Worm (Caenorhabditis elegans): ENCODE measurements around the gene trcs-1.

Gene trcs-1

DNA sequence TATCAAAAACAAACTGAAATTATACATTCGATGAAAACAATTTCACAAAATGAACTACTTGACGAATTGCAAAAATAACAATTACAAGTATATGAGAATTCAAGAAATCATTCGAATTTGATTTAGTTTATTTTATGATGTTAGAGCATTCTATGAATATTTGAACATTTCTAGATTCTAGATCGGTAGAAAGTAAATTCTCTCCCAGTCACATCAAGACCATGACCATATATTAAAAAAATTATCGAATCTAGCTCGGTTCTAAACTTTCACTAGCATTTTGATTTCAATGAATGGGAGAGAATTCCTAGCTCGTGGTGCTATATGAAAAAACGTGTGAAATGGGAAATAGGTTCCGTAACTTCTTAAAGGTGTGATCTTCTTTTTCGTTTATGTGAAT is 4.3 kb downstream of the trcs-1 start:
- no peak for TF ChIP-seq F13H6.1 (tag; optimal IDR thresholded peaks at IDR 0.05)
- no peak for TF ChIP-seq C34F6.9 (tag; optimal IDR thresholded peaks at IDR 0.05)
- no peak for TF ChIP-seq nhr-129 (tag; optimal IDR thresholded peaks at IDR 0.05)
- no peak for TF ChIP-seq ama-1 (optimal IDR thresholded peaks at IDR 0.05)
- no peak for TF ChIP-seq blmp-1 (tag; optimal IDR thresholded peaks at IDR 0.05; ENCODE audit: insufficient read depth)
- TF ChIP-seq sma-9 (GFP tag; optimal IDR thresholded peaks at IDR 0.05): no peak
- TF ChIP-seq sma-9 (tag; optimal IDR thresholded peaks at IDR 0.05): no peak
- no peak for TF ChIP-seq mbf-1 (tag; optimal IDR thresholded peaks at IDR 0.05)
- TF ChIP-seq Y55F3AM.14 (GFP tag; optimal IDR thresholded peaks at IDR 0.05): no peak

DNA sequence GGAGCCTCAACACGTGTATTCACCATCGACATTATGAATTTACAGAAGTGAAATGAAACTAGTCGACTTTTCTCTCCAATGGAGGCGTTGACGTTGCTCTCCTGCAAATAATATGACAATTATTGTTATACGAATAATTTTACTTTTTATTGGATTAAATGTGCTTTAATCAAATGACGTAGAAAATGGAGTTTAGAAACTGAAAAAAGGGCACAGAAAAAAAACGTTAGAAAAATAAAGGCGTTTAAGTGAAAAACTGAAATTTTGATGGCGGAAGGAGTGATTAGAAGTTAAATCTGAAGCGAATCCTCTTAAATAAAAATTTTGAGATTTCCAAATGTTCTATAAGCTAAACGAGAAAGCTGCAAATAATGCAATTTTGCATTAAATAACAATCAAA is 8.6 kb downstream of the trcs-1 start, which contains the start of gene npr-2:
TSS of gene npr-2 (minus strand) at position 101 of the 400 bp plus-strand sequence.
- TF ChIP-seq ceh-16 (tag; optimal IDR thresholded peaks at IDR 0.05): no peak
- no peak for TF ChIP-seq elt-3 (tag; optimal IDR thresholded peaks at IDR 0.05)
- TF ChIP-seq nhr-77 (tag; optimal IDR thresholded peaks at IDR 0.05): no peak
- no peak for TF ChIP-seq ztf-1 (GFP tag; conservative IDR thresholded peaks at IDR 0.05)
- no peak for TF ChIP-seq alr-1 (tag; optimal IDR thresholded peaks at IDR 0.05)
- no peak for TF ChIP-seq mbf-1 (tag; optimal IDR thresholded peaks at IDR 0.05)
- no peak for TF ChIP-seq ztf-4 (tag; optimal IDR thresholded peaks at IDR 0.05)
- no peak for TF ChIP-seq C34F6.9 (tag; optimal IDR thresholded peaks at IDR 0.05)
- TF ChIP-seq F13H6.1 (tag; optimal IDR thresholded peaks at IDR 0.05): no peak
- no peak for TF ChIP-seq crh-2 (tag; optimal IDR thresholded peaks at IDR 0.05)
- no peak for TF ChIP-seq sem-4 (tag; optimal IDR thresholded peaks at IDR 0.05)
- no peak for TF ChIP-seq sma-3 (GFP tag; optimal IDR thresholded peaks at IDR 0.05)
- no peak for TF ChIP-seq blmp-1 (tag; optimal IDR thresholded peaks at IDR 0.05; ENCODE audit: insufficient read depth)
- TF ChIP-seq mdl-1 (tag; optimal IDR thresholded peaks at IDR 0.05): no peak
- no peak for TF ChIP-seq nhr-23 (tag; optimal IDR thresholded peaks at IDR 0.05)
- TF ChIP-seq lsy-2 (tag; optimal IDR thresholded peaks at IDR 0.05): no peak
- no peak for TF ChIP-seq ceh-82 (tag; optimal IDR thresholded peaks at IDR 0.05)
- TF ChIP-seq aly-2 (tag; optimal IDR thresholded peaks at IDR 0.05): no peak
- no peak for TF ChIP-seq lin-11 (tag; optimal IDR thresholded peaks at IDR 0.05)

DNA sequence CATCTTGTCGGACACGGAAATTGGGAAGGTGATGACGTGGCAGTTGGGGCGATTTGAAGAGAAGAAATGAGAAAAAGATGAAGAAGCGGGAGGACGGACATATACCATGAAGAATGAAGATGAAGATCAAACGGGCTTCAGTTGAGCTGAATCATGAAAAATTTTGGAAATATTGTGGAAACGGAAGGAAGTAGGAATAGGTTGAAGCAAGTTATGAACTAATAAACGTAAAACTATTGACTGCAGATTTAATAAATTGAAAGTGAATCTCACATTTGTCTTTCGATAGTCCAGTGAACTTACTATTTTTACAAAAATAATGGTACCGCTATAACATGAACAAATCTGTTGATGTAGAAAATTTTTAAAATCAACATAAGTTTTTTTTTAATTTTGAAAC is 22.1 kb downstream of the trcs-1 start, which contains the start of gene lron-14:
TSS of gene lron-14 (minus strand) at position 101 of the 400 bp plus-strand sequence.
- TF ChIP-seq nhr-77 (tag; optimal IDR thresholded peaks at IDR 0.05): no peak

DNA sequence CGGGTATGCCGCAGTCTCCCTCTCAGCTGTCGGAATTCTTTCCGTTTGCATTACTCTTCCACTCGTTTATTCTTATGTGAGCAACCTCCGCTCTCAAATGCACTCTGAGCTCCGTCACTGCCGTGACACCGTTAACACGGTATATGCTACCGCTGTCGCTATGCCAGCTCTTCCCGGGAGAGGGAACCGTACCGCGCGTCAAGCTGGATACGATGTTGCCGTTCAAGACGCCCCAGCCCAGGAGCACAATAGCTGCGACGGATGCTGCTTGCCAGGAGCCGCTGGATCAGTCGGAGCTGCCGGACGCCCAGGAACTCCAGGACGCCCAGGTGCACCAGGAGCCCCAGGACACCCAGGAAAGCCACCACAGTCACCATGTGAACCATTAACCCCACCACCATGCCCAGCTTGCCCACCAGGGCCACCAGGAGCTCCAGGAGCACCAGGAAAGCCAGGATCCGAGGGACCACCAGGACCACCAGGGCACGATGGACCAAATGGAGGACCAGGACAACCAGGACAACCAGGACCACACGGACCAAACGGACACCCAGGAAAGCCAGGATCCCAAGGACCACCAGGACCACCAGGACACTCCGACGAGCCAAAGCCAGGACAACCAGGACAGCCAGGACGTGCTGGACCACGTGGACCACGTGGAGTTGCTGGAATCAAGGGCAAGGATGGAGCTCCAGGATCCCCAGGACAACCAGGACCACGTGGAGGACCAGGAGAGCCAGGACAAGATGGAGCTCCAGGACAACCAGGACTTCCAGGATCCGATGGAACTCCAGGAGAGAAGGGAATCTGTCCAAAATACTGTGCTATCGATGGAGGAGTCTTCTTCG is 24.9 kb downstream of the trcs-1 start:
- TF ChIP-seq ceh-82 (tag; optimal IDR thresholded peaks at IDR 0.05) (no peak), ztf-1 (GFP tag; conservative IDR thresholded peaks at IDR 0.05) (no peak), R02D3.7 (tag; optimal IDR thresholded peaks at IDR 0.05) (no peak)

DNA sequence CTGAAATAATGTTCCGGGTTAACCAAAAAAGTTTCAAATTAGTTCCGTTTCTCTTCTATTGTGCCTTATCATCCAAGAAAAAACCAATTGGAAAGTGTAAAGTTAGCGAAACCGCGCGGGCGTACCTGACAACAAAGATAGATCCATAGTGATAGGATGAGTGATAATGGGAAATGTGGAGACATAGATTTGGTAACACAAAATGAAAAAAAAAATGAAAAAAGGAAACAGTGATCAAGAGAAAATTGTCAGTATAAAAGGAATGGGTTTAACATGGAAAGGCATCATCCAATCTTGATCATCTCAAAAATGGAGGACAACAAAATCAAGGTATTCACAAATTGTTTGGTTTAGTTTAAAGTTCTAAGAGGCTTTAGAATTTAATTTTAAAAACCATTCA is 25.6 kb downstream of the trcs-1 start, which contains the start of gene col-122:
TSS of gene col-122 (plus strand) at position 301 of the 400 bp plus-strand sequence.
- TF ChIP-seq nhr-12 (tag; optimal IDR thresholded peaks at IDR 0.05): no peak
- TF ChIP-seq fos-1 (tag; optimal IDR thresholded peaks at IDR 0.05): no peak
- no peak for TF ChIP-seq C34F6.9 (tag; optimal IDR thresholded peaks at IDR 0.05)
- no peak for TF ChIP-seq blmp-1 (tag; optimal IDR thresholded peaks at IDR 0.05; ENCODE audit: insufficient read depth)
- TF ChIP-seq dmd-4 (tag; optimal IDR thresholded peaks at IDR 0.05): no peak
- no peak for TF ChIP-seq nhr-10 (tag; optimal IDR thresholded peaks at IDR 0.05)
- no peak for TF ChIP-seq ztf-11 (tag; optimal IDR thresholded peaks at IDR 0.05)
- no peak for TF ChIP-seq ceh-16 (tag; optimal IDR thresholded peaks at IDR 0.05)
- no peak for TF ChIP-seq nhr-6 (tag; optimal IDR thresholded peaks at IDR 0.05)

DNA sequence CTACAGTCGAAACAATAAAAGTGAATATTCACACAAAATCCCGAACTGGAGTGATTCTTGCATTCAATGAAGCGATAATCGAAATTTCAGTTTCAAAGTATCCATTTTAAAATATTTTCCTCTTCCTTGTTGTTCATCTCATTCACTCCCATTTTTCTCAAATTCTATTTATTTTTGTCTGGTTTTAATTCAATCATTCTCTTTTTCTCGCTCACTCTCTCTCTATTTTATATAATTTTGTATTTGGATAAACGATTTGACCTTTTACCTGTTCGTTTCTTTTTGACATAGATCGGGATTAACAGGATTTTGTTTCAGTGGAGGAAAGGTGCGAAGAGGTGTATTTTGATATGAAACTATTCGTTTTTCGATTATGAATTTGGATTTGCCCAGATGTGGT is 42.6 kb downstream of the trcs-1 start, which contains the start of gene T05A1.5:
TSS of gene T05A1.5 (plus strand) at position 301 of the 400 bp plus-strand sequence.
- TF ChIP-seq sma-9 (GFP tag; optimal IDR thresholded peaks at IDR 0.05) (no peak), sma-9 (tag; optimal IDR thresholded peaks at IDR 0.05) (no peak), gmeb-1 (tag; optimal IDR thresholded peaks at IDR 0.05) (no peak), nhr-237 (tag; optimal IDR thresholded peaks at IDR 0.05) (no peak), ama-1 (optimal IDR thresholded peaks at IDR 0.05) (no peak), sem-4 (tag; optimal IDR thresholded peaks at IDR 0.05) (no peak), C34F6.9 (tag; optimal IDR thresholded peaks at IDR 0.05) (no peak), ztf-4 (tag; optimal IDR thresholded peaks at IDR 0.05) (no peak), crh-2 (tag; optimal IDR thresholded peaks at IDR 0.05) (no peak), blmp-1 (tag; optimal IDR thresholded peaks at IDR 0.05; ENCODE audit: insufficient read depth) (no peak), nhr-129 (tag; optimal IDR thresholded peaks at IDR 0.05) (no peak), nhr-23 (tag; optimal IDR thresholded peaks at IDR 0.05) (no peak), lin-39 (tag; optimal IDR thresholded peaks at IDR 0.05) (no peak), lin-13 (GFP tag; optimal IDR thresholded peaks at IDR 0.05) (no peak), nhr-77 (tag; optimal IDR thresholded peaks at IDR 0.05) (no peak), snpc-4 (tag; optimal IDR thresholded peaks at IDR 0.05) (no peak), skn-1 (tag; optimal IDR thresholded peaks at IDR 0.05) (no peak), egl-27 (tag; optimal IDR thresholded peaks at IDR 0.05) (no peak)

All from whole organism, L2 larva.